Worm (Caenorhabditis elegans) whole organism, early embryonic: ENCODE data around the gene tex-2.

Experiments
- aly-1 ChIP-seq: sonication (generic microtip); optimal IDR thresholded peaks from 2 replicates; lab custom pipeline; 2016; ENCODE audit warnings: missing genetic modification characterization, missing compliant biosample characterization
- ama-1 ChIP-seq: fragments of 150-350 bp; optimal IDR thresholded peaks from 2 replicates; lab custom pipeline; 2014
- ceh-13 ChIP-seq: fragments of 200-800 bp; sonication (Bioruptor generic); optimal IDR thresholded peaks from 2 replicates; lab custom pipeline; 2018; ENCODE audit warnings: mild to moderate bottlenecking, missing genetic modification characterization, missing compliant biosample characterization
- ceh-36 ChIP-seq: sonication (generic microtip); optimal IDR thresholded peaks from 2 replicates; lab custom pipeline; 2016; ENCODE audit warnings: missing genetic modification characterization, inconsistent platforms, missing compliant biosample characterization
- ets-7 ChIP-seq: sonication (generic microtip); optimal IDR thresholded peaks from 2 replicates; lab custom pipeline; 2016; ENCODE audit warnings: missing genotype, missing genetic modification characterization, missing compliant biosample characterization
- hmbx-1 ChIP-seq: sonication (generic microtip); optimal IDR thresholded peaks from 2 replicates; lab custom pipeline; 2016; ENCODE audit warnings: mild to moderate bottlenecking, missing genetic modification characterization, missing compliant biosample characterization
- hmg-4 ChIP-seq: fragments of 200-800 bp; sonication (Bioruptor generic); optimal IDR thresholded peaks from 2 replicates; lab custom pipeline; 2018; ENCODE audit warnings: mild to moderate bottlenecking, missing genetic modification characterization, missing compliant biosample characterization
- hnd-1 ChIP-seq: sonication (generic microtip); optimal IDR thresholded peaks from 2 replicates; lab custom pipeline; 2016; ENCODE audit warnings: missing genetic modification characterization, missing compliant biosample characterization
- pes-1 ChIP-seq: fragments of 200-800 bp; sonication (Bioruptor generic); IDR thresholded peaks from 2 replicates; pipeline ENCODE4 v1.3.6; 2022; ENCODE audit warnings: missing genetic modification reagents, missing genetic modification characterization, missing compliant biosample characterization
- scrt-1 ChIP-seq: fragments of 200-800 bp; sonication (Bioruptor generic); IDR thresholded peaks from 2 replicates; pipeline ENCODE4 v1.3.6; 2022; ENCODE audit warnings: missing genetic modification characterization, missing compliant biosample characterization
- sea-1 ChIP-seq: fragments of 200-800 bp; sonication (Bioruptor generic); conservative IDR thresholded peaks from 2 replicates; pipeline ENCODE4 v1.3.6; 2022; ENCODE audit warnings: missing genetic modification characterization, missing compliant biosample characterization
- tbx-11 ChIP-seq: fragments of 200-800 bp; sonication (Bioruptor generic); IDR thresholded peaks from 2 replicates; pipeline ENCODE4 v1.3.6; 2022; ENCODE audit warnings: missing genetic modification characterization, missing compliant biosample characterization
- tbx-37 ChIP-seq: fragments of 200-800 bp; sonication (Bioruptor generic); conservative IDR thresholded peaks from 2 replicates; pipeline ENCODE4 v1.3.6; 2022; ENCODE audit warnings: missing genetic modification reagents, missing genetic modification characterization, missing compliant biosample characterization
- tra-4 ChIP-seq: sonication (generic microtip); optimal IDR thresholded peaks from 2 replicates; lab custom pipeline; 2017; ENCODE audit warnings: missing genetic modification characterization, missing compliant biosample characterization

ce11 chrII:5841866-5842265 lies 31.5 kb downstream of the tex-2 start, which contains the start of gene nep-25:
- TF ChIP-seq pes-1 (GFP tag; lab: Robert Waterston, UW) (no peak), ama-1 (lab: Kevin White, UChicago) (no peak), hmbx-1 (tag; lab: Kevin White, UChicago) (no peak), scrt-1 (GFP tag; lab: Robert Waterston, UW) (no peak), hnd-1 (tag; lab: Kevin White, UChicago) (no peak), ceh-36 (no peak), sea-1 (no peak), tbx-11 (GFP tag; lab: Robert Waterston, UW) (no peak), ets-7 (no peak), tra-4 (tag; lab: Kevin White, UChicago) (no peak), aly-1 (no peak), ceh-13 (GFP tag; lab: Kevin White, UChicago) (no peak), tbx-37 (GFP tag; lab: Robert Waterston, UW) (no peak), hmg-4 (GFP tag; lab: Kevin White, UChicago) (no peak)
